Fruit fly (Drosophila melanogaster): ENCODE data around the gene CG6023.

DNA sequence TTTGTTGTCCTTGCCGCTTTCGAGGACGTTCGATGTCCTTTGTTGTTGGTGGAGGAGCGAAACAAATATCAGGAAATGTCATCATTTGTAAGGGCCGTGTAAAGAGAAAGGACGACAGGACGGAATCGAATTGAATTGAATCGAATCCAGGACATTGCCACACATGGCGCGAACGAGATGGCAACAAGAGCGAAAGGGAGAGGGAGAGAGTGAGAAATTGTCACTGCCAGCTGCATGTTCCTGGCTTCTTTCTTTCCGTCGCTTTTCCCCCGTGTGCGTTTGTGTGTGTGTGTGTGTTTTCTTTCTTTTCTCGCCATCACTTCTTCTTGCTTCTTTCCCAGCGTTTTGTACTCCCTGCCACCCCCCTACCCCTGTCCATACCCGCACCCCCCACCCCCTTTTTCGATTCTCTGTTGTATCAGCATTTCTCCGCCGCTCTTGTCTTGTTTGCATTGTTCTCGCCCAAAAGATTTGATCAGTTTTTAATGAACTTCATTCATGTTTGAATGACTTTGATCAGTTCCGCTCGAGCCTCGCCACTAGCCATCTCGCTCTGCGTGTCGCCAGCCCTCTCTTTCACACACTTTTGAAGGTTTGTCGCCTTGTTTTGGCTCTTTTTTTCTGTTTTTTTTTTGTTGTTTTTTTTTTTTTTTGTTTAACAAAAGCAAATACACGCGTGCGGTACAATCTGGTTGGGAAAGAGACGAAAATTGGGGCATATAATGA, 22.9 kb downstream of the CG6023 start:
- no peak for TF ChIP-seq Sp1 (GFP tag; optimal IDR thresholded peaks at IDR 0.05)
- TF ChIP-seq jim (GFP tag; optimal IDR thresholded peaks at IDR 0.05), result no peak
- TF ChIP-seq sage (GFP tag; optimal IDR thresholded peaks at IDR 0.05), result no peak
- no peak for TF ChIP-seq psq (GFP tag; optimal IDR thresholded peaks at IDR 0.05)
- no peak for TF ChIP-seq Hr83 (GFP tag; optimal IDR thresholded peaks at IDR 0.05; ENCODE audit: poor library complexity, severe bottlenecking)
- no peak for TF ChIP-seq lola (GFP tag; optimal IDR thresholded peaks at IDR 0.05)
- no peak for TF ChIP-seq Dif (GFP tag; optimal IDR thresholded peaks at IDR 0.05; ENCODE audit: partially characterized antibody)
- no peak for TF ChIP-seq ey (GFP tag; optimal IDR thresholded peaks at IDR 0.05)
- no peak for TF ChIP-seq OdsH (GFP tag; optimal IDR thresholded peaks at IDR 0.05)
- no peak for TF ChIP-seq h (GFP tag; optimal IDR thresholded peaks at IDR 0.05)
- no peak for TF ChIP-seq CG32264 (GFP tag; optimal IDR thresholded peaks at IDR 0.05)
- no peak for TF ChIP-seq Hnf4 (GFP tag; optimal IDR thresholded peaks at IDR 0.05)
- TF ChIP-seq usp (GFP tag; optimal IDR thresholded peaks at IDR 0.05), result no peak
